Worm (Caenorhabditis elegans) whole organism, L4/young adult: ENCODE measurements around the gene nceh-1.

Experiments used
- W03F9.2 ChIP-seq: fragments of 150-350 bp; optimal IDR thresholded peaks from 2 replicates; lab custom pipeline; 2014; ENCODE audit warnings: missing biosample characterization, missing genetic modification characterization
- dao-5 ChIP-seq: sonication (generic microtip); optimal IDR thresholded peaks from 2 replicates; lab custom pipeline; 2016; ENCODE audit warnings: missing genotype, missing genetic modification characterization, moderate library complexity, missing compliant biosample characterization
- him-1 ChIP-seq: sonication (generic microtip); optimal IDR thresholded peaks from 2 replicates; lab custom pipeline; 2016; ENCODE audit warnings: missing genotype, missing genetic modification reagents, missing genetic modification characterization, missing compliant biosample characterization

Gene nceh-1

DNA sequence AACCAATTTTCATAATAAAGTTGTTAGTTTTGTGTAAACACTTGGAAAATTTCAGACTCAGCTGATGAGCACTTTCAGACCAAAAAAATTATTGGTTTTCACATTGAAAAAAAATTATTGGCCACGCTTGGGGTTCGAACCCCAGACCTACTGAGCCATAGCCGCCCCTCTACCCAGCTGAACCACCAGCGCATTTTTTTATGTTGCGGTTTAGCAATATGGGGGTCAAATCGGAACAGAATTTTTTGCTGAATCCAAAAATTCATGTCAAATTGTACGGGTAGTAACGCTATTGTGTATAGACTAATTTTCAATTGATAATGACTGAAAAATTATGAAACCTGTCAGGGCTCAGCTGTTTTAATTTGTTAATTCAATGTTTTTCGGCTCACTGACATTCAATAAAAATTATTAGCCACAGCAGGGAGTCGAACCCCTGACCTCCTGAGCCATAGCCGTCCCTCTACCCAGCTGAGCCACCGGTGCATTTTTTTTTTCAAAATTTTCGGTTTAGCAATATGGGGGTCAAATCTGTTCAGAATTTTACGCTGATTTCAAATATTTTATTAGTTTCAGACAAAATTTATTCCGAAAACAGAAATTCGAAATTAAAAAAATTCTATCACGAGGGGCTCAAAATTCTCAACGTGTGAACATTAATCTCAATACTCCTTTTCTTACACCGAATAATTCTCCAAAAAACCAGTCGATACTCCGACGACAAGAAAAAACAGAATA lies 19.5 kb downstream of the nceh-1 start:
- TF ChIP-seq dao-5 (tag; lab: Kevin White, UChicago) (no peak), him-1 (tag; lab: Kevin White, UChicago) (no peak), W03F9.2 (no peak)

DNA sequence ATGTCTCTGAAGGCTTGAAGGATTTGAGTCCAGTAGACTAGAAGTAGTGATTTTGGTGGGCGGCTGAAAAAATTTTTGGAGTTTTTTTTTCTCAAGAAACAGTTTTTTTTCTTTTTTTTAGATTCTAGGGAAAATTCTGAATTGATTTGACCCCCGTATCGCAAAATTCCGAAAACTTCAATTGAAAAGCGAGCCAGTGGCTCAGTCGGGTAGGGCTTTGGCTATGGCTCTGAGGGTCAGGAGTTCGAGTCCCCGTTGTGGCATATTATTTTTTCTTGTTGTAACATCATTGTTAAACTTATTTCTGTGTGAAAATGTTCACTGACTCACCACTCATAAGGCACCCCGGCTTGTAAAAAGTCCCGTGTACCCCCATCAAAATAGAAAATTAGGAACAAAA lies 21.2 kb downstream of the nceh-1 start:
- no peak for TF ChIP-seq him-1 (tag; lab: Kevin White, UChicago)
- no peak for TF ChIP-seq dao-5 (tag; lab: Kevin White, UChicago)
- TF ChIP-seq W03F9.2 = no peak

DNA sequence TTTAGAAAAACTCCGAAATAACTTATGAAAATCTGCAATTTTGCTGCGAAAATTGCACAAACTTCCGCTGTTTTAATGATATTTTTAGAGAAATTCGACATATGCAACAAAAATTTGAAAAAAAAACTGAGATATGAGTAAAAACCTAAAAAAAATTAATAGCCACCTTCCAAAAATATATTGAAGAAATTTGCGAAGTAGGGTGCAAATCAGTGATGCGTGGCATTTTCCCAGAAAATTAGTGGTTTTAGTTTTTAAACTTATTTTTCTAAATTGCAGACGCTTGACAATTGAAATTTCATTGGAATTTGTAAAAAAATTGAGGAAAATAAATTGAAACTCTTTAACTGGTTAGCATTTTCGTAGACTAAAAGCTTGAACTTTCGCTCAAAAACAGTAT lies 21.6 kb downstream of the nceh-1 start, which contains the start of gene C25F9.13:
TSS of gene C25F9.13 (minus strand) at position 101 of the 400 bp plus-strand sequence.
- no peak for TF ChIP-seq W03F9.2
- no peak for TF ChIP-seq dao-5 (tag; lab: Kevin White, UChicago)
- no peak for TF ChIP-seq him-1 (tag; lab: Kevin White, UChicago)

DNA sequence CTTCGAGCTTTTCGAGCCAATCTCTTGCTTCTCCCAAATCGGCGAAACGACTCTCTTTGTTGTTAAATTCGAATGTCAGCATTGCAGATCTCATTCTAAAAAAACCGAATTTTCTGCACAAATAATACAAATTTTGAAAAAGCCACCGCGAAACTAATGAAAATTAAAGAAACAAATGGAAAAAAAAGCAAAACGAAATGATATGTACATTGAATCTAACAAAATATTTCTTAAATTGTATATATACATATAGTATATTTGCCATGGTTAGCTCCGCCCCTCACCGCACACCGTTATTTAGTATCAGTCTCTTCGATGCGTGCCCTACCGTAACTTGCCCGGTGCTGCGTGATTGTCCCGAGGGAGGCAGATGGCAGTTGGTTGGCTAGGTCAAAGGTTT lies 23.4 kb downstream of the nceh-1 start, which contains the start of gene srw-86:
TSS of gene srw-86 (minus strand) at position 101 of the 400 bp plus-strand sequence.
- no peak for TF ChIP-seq dao-5 (tag; lab: Kevin White, UChicago)
- TF ChIP-seq W03F9.2 = no peak
- TF ChIP-seq him-1 (tag; lab: Kevin White, UChicago) = no peak

DNA sequence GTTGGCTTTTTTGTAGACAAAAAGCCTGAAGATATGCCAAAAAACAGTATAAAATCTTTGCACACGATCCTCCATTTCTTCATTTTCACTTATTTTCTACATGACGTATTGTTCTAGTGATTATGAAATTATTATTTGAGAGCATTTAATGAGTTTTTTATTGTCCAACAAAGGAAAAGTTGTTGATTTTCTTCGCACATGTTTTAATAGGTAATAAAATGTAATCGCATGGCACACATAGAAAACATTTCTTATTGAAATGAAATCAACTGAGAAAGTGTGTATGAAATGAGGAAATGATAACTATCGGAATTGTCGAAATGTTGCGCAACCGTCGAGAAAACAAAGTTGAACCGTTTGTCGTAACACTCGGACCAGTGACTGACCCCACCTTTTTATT lies 24.2 kb downstream of the nceh-1 start:
- no peak for TF ChIP-seq him-1 (tag; lab: Kevin White, UChicago)
- no peak for TF ChIP-seq dao-5 (tag; lab: Kevin White, UChicago)
- TF ChIP-seq W03F9.2 = no peak

DNA sequence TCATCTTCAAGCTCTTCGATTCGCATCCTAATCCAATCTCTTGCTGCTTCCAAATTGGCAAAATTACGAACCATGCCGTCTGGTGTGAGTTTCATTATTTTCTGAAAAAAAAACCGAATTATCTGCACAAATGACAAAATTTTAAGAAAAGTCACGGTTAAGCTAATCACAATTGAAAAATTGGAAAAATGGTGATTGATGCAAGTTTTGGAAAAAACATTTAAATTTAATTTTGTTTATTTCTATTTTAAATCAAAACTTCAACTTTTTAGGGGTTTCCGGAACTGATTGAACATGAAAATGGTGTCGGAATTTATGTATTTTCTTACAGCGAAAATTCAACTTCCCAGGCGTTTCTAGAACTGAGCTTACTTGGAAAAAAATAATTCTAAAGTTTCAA lies 25.6 kb downstream of the nceh-1 start, which contains the start of gene C25F9.12:
TSS of gene C25F9.12 (minus strand) at position 101 of the 400 bp plus-strand sequence.
- TF ChIP-seq W03F9.2 (no peak), him-1 (tag; lab: Kevin White, UChicago) (no peak), dao-5 (tag; lab: Kevin White, UChicago) (no peak)

DNA sequence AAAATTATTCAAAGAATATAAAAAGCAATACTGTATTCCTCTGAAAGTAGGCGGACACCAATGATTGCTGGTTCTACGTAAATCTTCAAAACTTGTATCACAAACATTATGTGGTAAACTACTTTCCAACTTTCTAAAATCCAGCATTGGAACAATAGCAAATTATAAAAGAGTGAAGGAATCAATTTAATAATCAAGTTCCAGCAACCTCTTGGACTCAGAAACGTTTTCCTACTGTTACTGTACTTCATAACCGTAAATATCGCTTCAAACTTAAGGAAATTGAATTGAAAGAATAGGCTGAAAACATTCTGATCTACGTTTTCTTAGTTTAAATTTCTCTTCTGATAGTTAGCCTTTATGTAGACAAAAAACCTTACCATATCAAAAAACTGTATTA lies 26.4 kb downstream of the nceh-1 start:
- TF ChIP-seq him-1 (tag; lab: Kevin White, UChicago) = no peak
- no peak for TF ChIP-seq dao-5 (tag; lab: Kevin White, UChicago)
- TF ChIP-seq W03F9.2 = no peak

DNA sequence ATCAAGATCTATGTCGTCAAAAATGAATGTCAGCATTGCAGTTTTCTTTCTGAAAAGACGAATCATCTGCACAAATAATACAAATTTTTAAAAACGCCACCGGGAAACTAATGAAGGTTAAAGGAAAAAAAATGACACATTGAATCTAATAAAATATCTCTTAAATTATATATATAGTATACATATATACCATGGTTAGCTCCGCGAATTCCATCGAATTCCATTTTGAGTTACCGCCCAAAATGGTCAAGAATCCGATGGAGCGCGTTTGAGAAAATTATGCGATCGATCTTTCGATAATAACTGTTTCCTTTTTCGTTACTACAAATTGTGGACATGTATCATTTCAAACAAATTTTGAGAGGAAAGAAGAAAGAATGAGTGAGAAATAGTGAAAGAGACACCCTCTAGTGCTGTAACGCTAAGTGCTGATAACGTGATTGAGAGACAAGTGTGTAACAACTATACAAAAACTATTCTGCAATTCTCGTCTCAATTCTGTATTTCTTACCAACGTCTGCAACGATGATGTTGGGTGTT lies 28.1 kb downstream of the nceh-1 start, which contains the start of the genes C25F9.6 and C25F9.10:
TSS of gene C25F9.6 (minus strand) at position 51 of the 540 bp plus-strand sequence.
TSS of gene C25F9.10 (plus strand) at position 454 of the 540 bp plus-strand sequence.
- TF ChIP-seq dao-5 (tag; lab: Kevin White, UChicago) (no peak), W03F9.2 (no peak), him-1 (tag; lab: Kevin White, UChicago) (no peak)

DNA sequence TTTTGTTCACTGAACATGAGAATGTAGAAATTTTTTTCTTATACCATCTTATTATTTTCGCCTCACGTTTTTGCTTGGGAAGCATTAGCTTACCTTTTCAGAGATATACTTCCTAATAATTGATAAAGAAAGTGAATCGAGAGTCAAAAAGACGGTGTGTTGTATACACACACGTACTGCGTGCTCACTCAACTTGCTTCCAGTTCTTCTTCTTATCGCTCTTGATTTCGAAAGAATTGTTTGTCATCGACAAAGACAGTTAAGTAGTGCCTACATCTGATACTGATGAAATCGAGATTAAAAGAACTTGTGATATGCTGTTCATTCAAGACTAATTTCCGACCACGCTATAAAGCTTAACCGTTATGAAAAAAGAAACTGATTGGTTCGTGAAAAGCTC lies 33.4 kb downstream of the nceh-1 start, which contains the start of gene C25F9.5:
TSS of gene C25F9.5 (minus strand) at position 195 of the 400 bp plus-strand sequence.
- TF ChIP-seq him-1 (tag; lab: Kevin White, UChicago) (no peak), W03F9.2 (no peak), dao-5 (tag; lab: Kevin White, UChicago) (no peak)

DNA sequence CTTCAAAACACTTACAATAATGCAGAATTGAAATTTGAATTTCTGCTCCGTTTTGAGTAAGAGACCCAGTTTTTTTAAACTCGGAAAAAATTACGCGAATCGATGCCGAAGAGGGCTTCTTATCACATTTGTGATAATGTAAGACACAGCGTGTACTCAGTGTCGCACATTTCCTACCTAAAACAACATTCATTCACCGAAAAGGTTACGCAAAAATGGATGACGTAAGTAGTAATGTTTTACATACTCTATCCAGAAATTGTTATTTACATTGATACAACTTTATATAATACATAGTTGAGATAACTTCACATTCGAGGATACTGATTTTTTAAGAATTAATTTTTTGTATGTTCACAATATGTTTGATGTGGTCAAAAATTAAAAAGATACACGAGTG lies 39.2 kb downstream of the nceh-1 start, which contains the start of the genes C25F9.4 and C25F9.9:
TSS of gene C25F9.4 (minus strand) at position 101 of the 400 bp plus-strand sequence.
TSS of gene C25F9.9 (plus strand) at position 137 of the 400 bp plus-strand sequence.
- TF ChIP-seq dao-5 (tag; lab: Kevin White, UChicago) (no peak), him-1 (tag; lab: Kevin White, UChicago) (no peak), W03F9.2 (no peak)

DNA sequence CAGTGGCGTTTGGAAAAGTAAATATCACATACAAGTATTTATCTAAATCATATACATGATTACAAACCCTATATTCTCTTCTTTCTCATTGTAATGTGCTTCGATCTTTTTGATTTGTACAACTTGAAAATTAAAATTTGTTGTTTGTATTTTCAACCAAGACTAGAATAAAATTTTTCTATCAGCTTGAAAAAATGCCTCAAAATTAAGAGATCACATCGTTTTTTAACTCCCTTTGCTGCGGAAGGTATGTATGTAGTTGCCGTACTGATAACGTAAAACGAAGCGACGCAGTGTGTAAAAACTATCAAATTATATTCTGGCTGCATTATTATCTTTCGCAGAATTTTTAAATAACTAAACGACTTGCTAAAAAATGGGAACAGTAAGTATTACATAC lies 40.6 kb downstream of the nceh-1 start, which contains the start of gene C25F9.15:
TSS of gene C25F9.15 (plus strand) at position 301 of the 400 bp plus-strand sequence.
- no peak for TF ChIP-seq W03F9.2
- no peak for TF ChIP-seq dao-5 (tag; lab: Kevin White, UChicago)
- no peak for TF ChIP-seq him-1 (tag; lab: Kevin White, UChicago)

DNA sequence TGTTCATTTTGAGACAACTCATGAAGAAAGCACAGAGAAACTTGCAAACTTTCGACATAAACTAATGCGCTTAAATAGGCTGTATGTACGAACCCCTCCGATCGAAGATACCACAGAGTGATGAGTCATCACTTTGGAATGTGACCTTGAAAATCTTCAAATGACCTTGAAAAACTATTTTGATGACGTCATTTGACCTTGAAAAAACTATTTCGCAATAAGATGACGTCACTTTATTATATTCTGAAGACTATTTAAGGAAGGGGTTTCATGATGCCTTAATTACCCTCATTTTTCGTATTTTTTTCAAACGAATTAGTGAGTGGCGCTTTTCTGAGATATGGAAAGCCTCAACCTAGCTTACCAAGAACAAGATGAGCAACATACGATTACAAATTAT lies 43.9 kb downstream of the nceh-1 start, which contains the start of gene C25F9.2:
TSS of gene C25F9.2 (plus strand) at position 341 of the 400 bp plus-strand sequence.
- TF ChIP-seq him-1 (tag; lab: Kevin White, UChicago) (no peak), W03F9.2 (no peak), dao-5 (tag; lab: Kevin White, UChicago) (no peak)

DNA sequence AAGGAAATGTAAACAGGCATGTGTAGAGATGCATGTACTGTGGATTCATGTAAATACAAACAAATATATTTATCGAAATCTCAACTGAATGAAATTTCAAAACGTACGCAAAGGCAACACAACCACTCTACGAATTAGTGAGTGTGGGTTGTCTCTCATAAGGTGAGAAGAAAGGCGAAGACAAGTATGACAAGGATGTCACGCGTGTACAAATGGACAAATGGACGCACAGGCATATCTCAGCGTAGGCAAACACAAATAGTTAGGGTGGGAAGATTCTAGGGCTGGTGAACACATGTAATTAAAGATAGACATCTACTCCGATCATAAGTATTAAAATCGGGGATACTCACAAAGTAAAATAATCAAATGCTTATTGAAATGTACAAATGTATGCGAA lies 50.9 kb downstream of the nceh-1 start:
- TF ChIP-seq dao-5 (tag; lab: Kevin White, UChicago) = no peak
- TF ChIP-seq W03F9.2 = no peak
- TF ChIP-seq him-1 (tag; lab: Kevin White, UChicago) = no peak

DNA sequence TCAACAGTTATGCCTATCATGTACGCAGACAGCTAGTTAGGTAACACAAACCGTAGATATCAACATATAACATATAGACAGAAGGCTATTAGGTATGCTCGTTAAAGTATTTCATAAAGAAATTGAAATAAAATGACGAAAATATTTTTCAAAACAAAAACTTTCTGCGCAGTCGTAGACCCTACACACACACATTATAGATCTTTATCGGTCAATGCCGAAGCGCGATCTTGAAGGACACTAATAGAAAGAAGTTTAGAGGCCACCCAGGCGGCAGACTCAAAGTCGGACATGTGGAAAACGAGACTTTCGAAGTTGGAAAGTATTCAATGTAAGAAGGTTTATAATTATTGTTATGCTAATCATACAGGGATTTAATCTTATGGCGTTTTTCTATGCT lies 51.7 kb downstream of the nceh-1 start:
- no peak for TF ChIP-seq W03F9.2
